Fruit fly (Drosophila melanogaster): ENCODE results near the gene Elo68beta.

The Elo68beta gene

DNA sequence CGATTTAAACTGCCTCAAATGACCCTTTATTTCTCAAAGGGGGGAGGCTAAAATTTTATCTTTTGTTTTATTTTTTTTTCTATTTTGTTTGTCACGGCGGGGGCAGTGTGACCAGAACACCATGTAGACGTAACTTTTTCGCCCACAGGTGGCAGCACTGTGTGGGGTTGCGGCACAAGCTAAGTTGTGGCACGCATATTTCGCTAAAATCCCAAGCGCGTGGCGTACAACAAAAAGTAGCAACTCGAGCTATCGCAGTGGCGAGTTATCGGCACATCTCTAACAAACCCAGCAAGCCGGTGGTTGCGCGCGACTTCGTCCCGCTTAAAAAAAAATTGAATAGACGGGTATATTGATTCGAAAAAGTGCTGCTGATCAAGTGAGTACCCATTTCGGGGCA, 21.6 kb upstream of the Elo68beta start, which contains the start of the genes Ufd1 and NaPi-III (continued):
- TF ChIP-seq CG11560 (tag; IDR thresholded peaks at IDR 0.05) (peak; percentile 78), vnd (GFP tag; IDR thresholded peaks at IDR 0.05; ENCODE audit: partially characterized antibody) (peak; percentile 61; the same call in 2 of the 3 replicates), CG15479 (GFP tag; optimal IDR thresholded peaks at IDR 0.05) (peak; percentile 68), nmo (GFP tag; optimal IDR thresholded peaks at IDR 0.05) (peak; percentile 74), Adf1 (GFP tag; IDR thresholded peaks at IDR 0.05) (0 out of 2 replicates have a peak, but pooled peaks have one; percentile 11), CG11398 (GFP tag; optimal IDR thresholded peaks at IDR 0.05) (no peak), Sry-β (GFP tag; optimal IDR thresholded peaks at IDR 0.05) (no peak), CG14965 (GFP tag; optimal IDR thresholded peaks at IDR 0.05; ENCODE audit: borderline replicate concordance) (no peak), CG4424 (GFP tag; optimal IDR thresholded peaks at IDR 0.05) (no peak), ewg (GFP tag; optimal IDR thresholded peaks at IDR 0.05) (peak; percentile 79), CG10267 (tag; optimal IDR thresholded peaks at IDR 0.05) (peak; percentile 62), Antp (GFP tag; optimal IDR thresholded peaks at IDR 0.05) (peak; percentile 10), Dbx (GFP tag; IDR thresholded peaks at IDR 0.05) (peak; percentile 69; the same call in 2 of the 3 replicates), CG4730 (GFP tag; IDR thresholded peaks at IDR 0.05) (no peak), Dll (GFP tag; IDR thresholded peaks at IDR 0.05; ENCODE audit: partially characterized antibody) (peak; percentile 85), CG7271 (tag; optimal IDR thresholded peaks at IDR 0.05) (no peak), CG43689 (GFP tag; IDR thresholded peaks at IDR 0.05) (no peak), dimm (GFP tag; IDR thresholded peaks at IDR 0.05) (no peak), CG18599 (GFP tag; optimal IDR thresholded peaks at IDR 0.05) (no peak), CG10209 (GFP tag; optimal IDR thresholded peaks at IDR 0.05) (no peak), CG14050 (GFP tag; IDR thresholded peaks at IDR 0.05) (no peak), CG31388 (GFP tag; optimal IDR thresholded peaks at IDR 0.05) (no peak), CG1602 (GFP tag; optimal IDR thresholded peaks at IDR 0.05) (no peak), CG15073 (GFP tag; optimal IDR thresholded peaks at IDR 0.05) (no peak), Pdp1 (GFP tag; optimal IDR thresholded peaks at IDR 0.05) (peak in 1 of 2 experiments; percentile 74), lbe (GFP tag; optimal IDR thresholded peaks at IDR 0.05) (no peak), Ada2b (GFP tag; IDR thresholded peaks at IDR 0.05) (no peak), scrt (GFP tag; optimal IDR thresholded peaks at IDR 0.05) (no peak), pita (GFP tag; optimal IDR thresholded peaks at IDR 0.05) (peak; percentile 94), cato (GFP tag; optimal IDR thresholded peaks at IDR 0.05; ENCODE audit: borderline replicate concordance) (no peak), Six4 (GFP tag; optimal IDR thresholded peaks at IDR 0.05) (no peak), CG9215 (GFP tag; IDR thresholded peaks at IDR 0.05) (no peak; the same call in 1 of the 2 replicates), CG32772 (GFP tag; IDR thresholded peaks at IDR 0.05) (peak; percentile 85), CG12391 (tag; optimal IDR thresholded peaks at IDR 0.05) (peak; percentile 57), gce (GFP tag; IDR thresholded peaks at IDR 0.05) (no peak), dmrt99B (tag; optimal IDR thresholded peaks at IDR 0.05) (no peak), nom (GFP tag; optimal IDR thresholded peaks at IDR 0.05) (no peak), chif (GFP tag; optimal IDR thresholded peaks at IDR 0.05) (peak in 1 of 2 experiments; percentile 35), Chrac-16 (GFP tag; optimal IDR thresholded peaks at IDR 0.05) (peak; percentile 51), lmd (GFP tag; IDR thresholded peaks at IDR 0.05) (peak; percentile 20; the same call in 1 of the 2 replicates), CG7928 (GFP tag; optimal IDR thresholded peaks at IDR 0.05) (peak; percentile 40), Ets97D (GFP tag; optimal IDR thresholded peaks at IDR 0.05) (peak; percentile 92), gfzf (GFP tag; optimal IDR thresholded peaks at IDR 0.05) (peak; percentile 98), disco-r (GFP tag; optimal IDR thresholded peaks at IDR 0.05) (no peak), Hr78 (GFP tag; optimal IDR thresholded peaks at IDR 0.05) (no peak), stc (GFP tag; IDR thresholded peaks at IDR 0.05) (no peak), CG17612 (GFP tag; IDR thresholded peaks at IDR 0.05) (no peak), CG18764 (GFP tag; optimal IDR thresholded peaks at IDR 0.05) (no peak), peb (GFP tag; IDR thresholded peaks at IDR 0.05) (no peak), Eip74EF (GFP tag; optimal IDR thresholded peaks at IDR 0.05) (no peak)
